Worm (Caenorhabditis elegans): ENCODE data around the gene C25H3.1.

C25H3.1 gene

DNA sequence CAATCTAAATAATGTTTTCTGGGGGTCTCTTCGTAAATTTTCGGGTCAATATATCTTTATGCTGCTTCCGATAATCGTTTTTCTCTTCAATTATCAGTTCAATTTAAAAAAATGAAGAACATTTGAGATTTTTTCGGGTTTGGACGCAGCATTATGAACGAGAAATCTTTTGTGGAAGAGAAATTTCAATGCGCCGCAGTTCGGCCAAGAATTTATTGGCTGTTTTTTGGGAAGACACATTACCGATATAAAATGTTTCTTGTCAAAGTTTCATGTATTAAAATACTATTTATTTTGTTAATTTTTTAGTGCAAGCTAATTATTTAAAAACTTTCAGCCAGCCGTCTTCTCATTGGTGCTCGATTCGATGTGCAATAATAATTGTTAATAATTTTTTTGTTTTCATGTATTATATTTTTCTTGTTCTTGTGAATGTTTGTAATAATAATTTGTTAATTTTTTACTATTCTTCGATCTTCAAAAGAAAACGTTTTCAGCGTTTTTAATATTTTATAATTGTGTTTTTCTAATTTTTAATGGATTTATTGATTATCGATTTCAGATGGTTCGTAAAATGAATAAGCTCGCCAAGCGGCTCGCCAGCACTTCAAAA, 17.0 kb downstream of the C25H3.1 start, which contains the start of the genes C18A3.10 and C18A3.3:
C18A3.10 (minus strand) TSS at position 101 of the 613 bp plus-strand sequence.
C18A3.3 (plus strand) TSS at position 563 of the 613 bp plus-strand sequence.
- TF ChIP-seq dpl-1 (GFP tag; optimal IDR thresholded peaks at IDR 0.05) (peak in 1 of 3 experiments; percentile 14), egl-27 (tag; optimal IDR thresholded peaks at IDR 0.05) (no peak), efl-1 (optimal IDR thresholded peaks at IDR 0.05) (no peak), efl-1 (GFP tag; optimal IDR thresholded peaks at IDR 0.05 in 1 of 2) (peak in 1 of 2 experiments; percentile 7), nhr-237 (tag; optimal IDR thresholded peaks at IDR 0.05) (no peak)

DNA sequence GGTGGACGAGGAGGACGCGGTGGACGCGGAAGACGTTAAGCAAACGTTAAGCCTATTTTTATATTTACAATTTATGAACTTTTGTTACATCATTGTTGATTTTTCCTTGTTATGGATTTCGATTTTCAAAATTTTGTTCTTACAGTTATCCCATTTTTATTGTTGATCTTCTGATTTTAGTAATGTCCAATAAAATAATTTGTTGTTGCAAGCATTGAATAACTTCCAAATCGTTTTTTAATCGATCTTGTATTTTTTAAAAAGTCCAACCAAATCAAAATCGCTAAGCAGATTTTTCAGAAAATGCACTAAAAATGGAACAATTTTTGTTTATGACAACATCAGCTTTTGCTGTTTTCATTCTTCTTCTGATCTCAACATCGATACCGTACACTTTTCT, 19.0 kb downstream of the C25H3.1 start, which contains the start of gene zipt-3:
zipt-3 (plus strand) TSS at position 301 of the 400 bp plus-strand sequence.
- TF ChIP-seq zip-4 (GFP tag; optimal IDR thresholded peaks at IDR 0.05) = no peak
- no peak for TF ChIP-seq aly-2 (tag; optimal IDR thresholded peaks at IDR 0.05)

DNA sequence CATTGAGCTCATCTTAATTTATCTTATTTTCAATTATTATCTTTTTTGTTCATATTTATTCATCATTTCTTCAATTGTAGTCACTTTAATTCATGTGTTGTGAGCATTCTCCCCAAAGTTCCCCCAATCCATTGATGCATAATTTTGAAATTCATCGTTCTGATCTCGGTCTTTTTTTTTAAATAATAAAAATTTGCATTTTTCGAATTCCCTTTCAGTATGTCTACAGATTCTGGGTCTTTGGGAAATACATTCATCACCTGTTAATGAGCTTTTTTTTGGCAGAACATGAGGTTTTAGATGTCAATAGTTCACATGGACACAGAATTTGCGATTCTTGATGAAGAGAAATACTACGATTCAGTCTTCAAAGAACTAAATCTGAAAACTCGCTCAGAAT, 21.0 kb downstream of the C25H3.1 start, which contains the start of gene damt-1:
damt-1 (plus strand) TSS at position 301 of the 400 bp plus-strand sequence.
- TF ChIP-seq dsc-1 (tag; optimal IDR thresholded peaks at IDR 0.05) (no peak), xbp-1 (tag; optimal IDR thresholded peaks at IDR 0.05) (no peak), zag-1 (tag; optimal IDR thresholded peaks at IDR 0.05) (no peak), sup-37 (GFP tag; optimal IDR thresholded peaks at IDR 0.05) (no peak)

DNA sequence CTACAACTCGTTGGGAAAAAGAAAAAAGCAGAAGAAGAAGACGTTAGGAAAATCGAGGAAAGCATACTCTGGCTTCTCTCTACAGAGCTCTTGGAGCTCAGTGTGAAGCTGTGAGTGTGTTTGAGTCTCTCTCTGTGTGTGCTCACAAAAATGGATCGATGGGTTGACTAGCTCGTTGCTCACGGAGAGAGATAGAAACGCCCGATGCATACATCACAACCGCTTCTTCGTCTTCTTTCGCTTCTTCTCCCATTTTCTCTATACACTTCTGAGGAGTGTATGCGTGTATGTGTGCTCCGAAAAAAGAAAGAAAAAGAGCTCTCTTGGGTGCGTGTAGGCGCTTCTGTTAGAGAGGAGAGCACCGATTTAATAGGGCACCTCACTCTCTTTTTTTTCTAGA, 26.2 kb downstream of the C25H3.1 start:
- TF ChIP-seq lin-39 (tag; optimal IDR thresholded peaks at IDR 0.05) = no peak
- TF ChIP-seq unc-62 (GFP tag; optimal IDR thresholded peaks at IDR 0.05) = no peak
- no peak for TF ChIP-seq sox-4 (tag; optimal IDR thresholded peaks at IDR 0.05)
- TF ChIP-seq hpl-2 (GFP tag; optimal IDR thresholded peaks at IDR 0.05) = no peak
- TF ChIP-seq zag-1 (tag; optimal IDR thresholded peaks at IDR 0.05) = peak; percentile 70
- TF ChIP-seq swsn-7 (tag; optimal IDR thresholded peaks at IDR 0.05) = peak; percentile 65
- TF ChIP-seq snpc-4 (tag; optimal IDR thresholded peaks at IDR 0.05) = no peak
- TF ChIP-seq ceh-82 (tag; optimal IDR thresholded peaks at IDR 0.05) = peak in 2 of 3 experiments; percentile 35 to 86
- peak; percentile 5 for TF ChIP-seq irx-1 (tag; optimal IDR thresholded peaks at IDR 0.05)
- no peak for TF ChIP-seq fkh-4 (tag; optimal IDR thresholded peaks at IDR 0.05; ENCODE audit: borderline replicate concordance)
- 0 out of 2 replicates have a peak, but pooled peaks have one; percentile 25 for TF ChIP-seq mab-9 (GFP tag; IDR thresholded peaks at IDR 0.05)
- peak; percentile 0 for TF ChIP-seq dsc-1 (tag; optimal IDR thresholded peaks at IDR 0.05)
- TF ChIP-seq nhr-11 (tag; optimal IDR thresholded peaks at IDR 0.05) = no peak
- peak; percentile 36 for TF ChIP-seq tbx-2 (tag; optimal IDR thresholded peaks at IDR 0.05)
- peak; percentile 61 for TF ChIP-seq snu-23 (GFP tag; optimal IDR thresholded peaks at IDR 0.05)
- no peak for TF ChIP-seq nhr-28 (tag; optimal IDR thresholded peaks at IDR 0.05)
- no peak for TF ChIP-seq elt-2 (tag; optimal IDR thresholded peaks at IDR 0.05)
- no peak for TF ChIP-seq aly-2 (tag; optimal IDR thresholded peaks at IDR 0.05)
- no peak for TF ChIP-seq alr-1 (tag; optimal IDR thresholded peaks at IDR 0.05; ENCODE audit: borderline replicate concordance)
- TF ChIP-seq nhr-85 (tag) = no peak
- TF ChIP-seq pqm-1 (tag; optimal IDR thresholded peaks at IDR 0.05) = no peak
- TF ChIP-seq lin-13 (GFP tag; optimal IDR thresholded peaks at IDR 0.05) = peak; percentile 49
- peak; percentile 6 for TF ChIP-seq F16B12.6 (tag; optimal IDR thresholded peaks at IDR 0.05)
- no peak for TF ChIP-seq nhr-76 (tag; optimal IDR thresholded peaks at IDR 0.05)
- no peak for TF ChIP-seq unc-98 (GFP tag; IDR thresholded peaks at IDR 0.05)
- TF ChIP-seq C16A3.4 (tag; optimal IDR thresholded peaks at IDR 0.05) = peak; percentile 42
- TF ChIP-seq jun-1 (tag; optimal IDR thresholded peaks at IDR 0.05) = no peak
- TF ChIP-seq lin-14 (GFP tag; optimal IDR thresholded peaks at IDR 0.05) = peak; percentile 93
- TF ChIP-seq nhr-12 (tag; optimal IDR thresholded peaks at IDR 0.05) = no peak
- TF ChIP-seq fkh-10 (GFP tag; optimal IDR thresholded peaks at IDR 0.05) = peak; percentile 85
- TF ChIP-seq lin-35 (GFP tag; optimal IDR thresholded peaks at IDR 0.05) = peak in 1 of 2 experiments; percentile 67
- peak; percentile 29 for TF ChIP-seq xbp-1 (tag; optimal IDR thresholded peaks at IDR 0.05)
- no peak for TF ChIP-seq lir-3 (tag; optimal IDR thresholded peaks at IDR 0.05; ENCODE audit: poor library complexity)
- TF ChIP-seq skn-1 (tag; optimal IDR thresholded peaks at IDR 0.05) = peak; percentile 33
- TF ChIP-seq nhr-237 (tag; optimal IDR thresholded peaks at IDR 0.05) = no peak
- peak; percentile 15 for TF ChIP-seq lin-15B (tag; optimal IDR thresholded peaks at IDR 0.05)
- peak; percentile 95 for TF ChIP-seq fkh-8 (tag; optimal IDR thresholded peaks at IDR 0.05)
- TF ChIP-seq mef-2 (tag; optimal IDR thresholded peaks at IDR 0.05) = no peak
- TF ChIP-seq dpl-1 (GFP tag; optimal IDR thresholded peaks at IDR 0.05) = peak in 1 of 3 experiments; percentile 39
- TF ChIP-seq ceh-90 (tag; optimal IDR thresholded peaks at IDR 0.05) = no peak
